Fruit fly (Drosophila melanogaster): ENCODE measurements around the gene CG31464.

CG31464 gene

DNA sequence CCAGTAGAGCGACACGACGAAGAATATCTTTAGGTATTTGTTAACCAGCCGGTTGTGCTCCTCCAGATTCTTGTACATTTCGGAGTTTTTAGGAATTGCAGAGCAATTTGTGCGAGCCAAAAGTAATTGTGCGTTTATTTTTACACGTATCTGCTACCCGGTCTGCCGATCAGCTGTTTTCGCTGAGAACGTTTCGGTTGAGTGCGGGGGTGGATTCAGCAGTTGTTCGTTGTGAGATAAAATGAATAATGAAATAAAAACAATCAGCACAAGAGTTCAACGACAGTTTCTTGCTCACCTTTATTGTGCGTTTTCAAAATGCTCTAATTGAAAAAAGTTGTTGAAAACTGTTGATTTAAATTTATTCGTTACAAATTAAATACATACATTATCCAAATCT, 12.8 kb downstream of the CG31464 start, which contains the start of gene nac (continued):
- TF ChIP-seq bcd (GFP tag; optimal IDR thresholded peaks at IDR 0.05) = no peak
- TF ChIP-seq CG10565 (GFP tag; optimal IDR thresholded peaks at IDR 0.05) = no peak
- no peak for TF ChIP-seq CG11560 (tag; IDR thresholded peaks at IDR 0.05)
- TF ChIP-seq fd3F (GFP tag; optimal IDR thresholded peaks at IDR 0.05) = no peak
- TF ChIP-seq amos (GFP tag; IDR thresholded peaks at IDR 0.05; ENCODE audit: partially characterized antibody) = no peak; the same call in 1 of the 2 replicates
- no peak for TF ChIP-seq CG3065 (GFP tag; optimal IDR thresholded peaks at IDR 0.05)
- TF ChIP-seq bab2 (GFP tag; optimal IDR thresholded peaks at IDR 0.05) = no peak
- no peak for TF ChIP-seq CG9437 (GFP tag; optimal IDR thresholded peaks at IDR 0.05)
- TF ChIP-seq CG18476 (GFP tag; optimal IDR thresholded peaks at IDR 0.05) = peak; percentile 100
- no peak for TF ChIP-seq dan (GFP tag; IDR thresholded peaks at IDR 0.05)
- no peak for TF ChIP-seq zen2 (GFP tag; IDR thresholded peaks at IDR 0.05; ENCODE audit: partially characterized antibody)
- TF ChIP-seq Hand (GFP tag; optimal IDR thresholded peaks at IDR 0.05) = no peak
- TF ChIP-seq rib (GFP tag; IDR thresholded peaks at IDR 0.05) = no peak
- TF ChIP-seq sim (GFP tag; IDR thresholded peaks at IDR 0.05) = no peak
- peak; percentile 61; the same call in 2 of the 3 replicates for TF ChIP-seq CG34422 (GFP tag; IDR thresholded peaks at IDR 0.05)
- TF ChIP-seq vnd (GFP tag; IDR thresholded peaks at IDR 0.05; ENCODE audit: partially characterized antibody) = no peak
- no peak for TF ChIP-seq run (tag; optimal IDR thresholded peaks at IDR 0.05)
- TF ChIP-seq CG5180 (GFP tag; optimal IDR thresholded peaks at IDR 0.05) = no peak
- TF ChIP-seq CG7839 (tag; optimal IDR thresholded peaks at IDR 0.05) = peak; percentile 5
- no peak for TF ChIP-seq CG4707 (GFP tag; optimal IDR thresholded peaks at IDR 0.05)
- no peak for TF ChIP-seq CG3995 (GFP tag; optimal IDR thresholded peaks at IDR 0.05)
- no peak for TF ChIP-seq CG15011 (GFP tag; optimal IDR thresholded peaks at IDR 0.05)
- no peak for TF ChIP-seq cato (GFP tag; optimal IDR thresholded peaks at IDR 0.05; ENCODE audit: borderline replicate concordance)
- TF ChIP-seq Six4 (GFP tag; optimal IDR thresholded peaks at IDR 0.05) = no peak
- no peak for TF ChIP-seq CoRest (tag; optimal IDR thresholded peaks at IDR 0.05)
- no peak for TF ChIP-seq CG13123 (GFP tag; optimal IDR thresholded peaks at IDR 0.05)
- no peak for TF ChIP-seq Abd-B (GFP tag; optimal IDR thresholded peaks at IDR 0.05)
- no peak for TF ChIP-seq CG12071 (GFP tag; optimal IDR thresholded peaks at IDR 0.05)
- TF ChIP-seq Awh (GFP tag; IDR thresholded peaks at IDR 0.05) = no peak
- TF ChIP-seq Sry-δ (GFP tag; optimal IDR thresholded peaks at IDR 0.05) = no peak
- TF ChIP-seq Deaf1 (tag; optimal IDR thresholded peaks at IDR 0.05) = no peak
- TF ChIP-seq croc (GFP tag; conservative IDR thresholded peaks at IDR 0.05) = no peak
- no peak for TF ChIP-seq CG10462 (GFP tag; optimal IDR thresholded peaks at IDR 0.05)
- TF ChIP-seq Kr (GFP tag; optimal IDR thresholded peaks at IDR 0.05) = no peak
- no peak for TF ChIP-seq h (optimal IDR thresholded peaks at IDR 0.05)
- TF ChIP-seq CG18619 (GFP tag; optimal IDR thresholded peaks at IDR 0.05) = no peak
- no peak for TF ChIP-seq CG7745 (tag; optimal IDR thresholded peaks at IDR 0.05)
- TF ChIP-seq Mrtf (GFP tag; IDR thresholded peaks at IDR 0.05) = no peak
- no peak for TF ChIP-seq CG2202 (tag; optimal IDR thresholded peaks at IDR 0.05)
- TF ChIP-seq ro (GFP tag; IDR thresholded peaks at IDR 0.05) = no peak
- no peak for TF ChIP-seq salm (tag; optimal IDR thresholded peaks at IDR 0.05)
- TF ChIP-seq ttk (GFP tag; IDR thresholded peaks at IDR 0.05) = no peak
- TF ChIP-seq Oli (tag; optimal IDR thresholded peaks at IDR 0.05) = no peak
- TF ChIP-seq peb (GFP tag; IDR thresholded peaks at IDR 0.05) = no peak
- no peak for TF ChIP-seq lov (optimal IDR thresholded peaks at IDR 0.05)
- TF ChIP-seq lov (GFP tag; IDR thresholded peaks at IDR 0.05) = no peak
- no peak for TF ChIP-seq CG17186 (GFP tag; optimal IDR thresholded peaks at IDR 0.05)
- no peak for TF ChIP-seq CG10654 (GFP tag; optimal IDR thresholded peaks at IDR 0.05)
- TF ChIP-seq Ptx1 (GFP tag; IDR thresholded peaks at IDR 0.05) = no peak
- no peak for TF ChIP-seq dati (GFP tag; IDR thresholded peaks at IDR 0.05)
- TF ChIP-seq CG8089 (GFP tag; optimal IDR thresholded peaks at IDR 0.05) = no peak
- TF ChIP-seq CG6654 (GFP tag; optimal IDR thresholded peaks at IDR 0.05) = no peak
- TF ChIP-seq CG11504 (tag; optimal IDR thresholded peaks at IDR 0.05) = no peak
